Fruit fly (Drosophila melanogaster) whole organism, wandering third instar larva: Measurements from ENCODE around the gene Mdh1.

ENCODE experiments used
- Abd-B ChIP-seq: fragments of >200 bp; optimal IDR thresholded peaks from 2 replicates; lab custom pipeline; 2017; ENCODE audit warnings: missing biosample characterization, missing genetic modification characterization
- CG32264 ChIP-seq: fragments of 200-800 bp; sonication (Bioruptor generic); optimal IDR thresholded peaks from 2 replicates; lab custom pipeline; 2016; ENCODE audit warnings: missing biosample characterization, missing genetic modification characterization
- CG9705 ChIP-seq: fragments of 200-800 bp; sonication (Bioruptor generic); optimal IDR thresholded peaks from 2 replicates; lab custom pipeline; 2018; ENCODE audit warnings: missing biosample characterization, mild to moderate bottlenecking, missing genetic modification characterization
- CrebA ChIP-seq: fragments of 200-800 bp; sonication (Bioruptor generic); optimal IDR thresholded peaks from 2 replicates; lab custom pipeline; 2016; ENCODE audit warnings: missing biosample characterization, mild to moderate bottlenecking, missing genetic modification characterization, borderline replicate concordance
- Dfd ChIP-seq: fragments of >200 bp; optimal IDR thresholded peaks from 2 replicates; lab custom pipeline; 2017; ENCODE audit warnings: missing biosample characterization, missing genetic modification characterization
- Dif ChIP-seq: fragments of 200-275, 200-300 bp; sonication (Bioruptor generic); optimal IDR thresholded peaks from 2 replicates; lab custom pipeline; 2018; ENCODE audit warnings: missing biosample characterization, missing genetic modification characterization; ENCODE audit not compliant: partially characterized antibody
- GATAd ChIP-seq: sonication (Bioruptor generic); optimal IDR thresholded peaks from 2 replicates; lab custom pipeline; 2016; ENCODE audit warnings: missing biosample characterization, missing genetic modification characterization
- HLH106 ChIP-seq: fragments of 200-800 bp; optimal IDR thresholded peaks from 3 replicates; lab custom pipeline; 2019; ENCODE audit warnings: missing biosample characterization, mild to moderate bottlenecking, missing genetic modification characterization, moderate library complexity
- Hnf4 ChIP-seq: fragments of 200-800 bp; sonication (Bioruptor generic); optimal IDR thresholded peaks from 2 replicates; lab custom pipeline; 2016; ENCODE audit warnings: missing biosample characterization, mild to moderate bottlenecking, missing genetic modification characterization
- Hr78 ChIP-seq: fragments of >200 bp; optimal IDR thresholded peaks from 2 replicates; lab custom pipeline; 2017; ENCODE audit warnings: missing biosample characterization, missing genetic modification characterization
- Hr83 ChIP-seq: fragments of 200-300 bp; sonication (Bioruptor generic); optimal IDR thresholded peaks from 2 replicates; lab custom pipeline; 2016; ENCODE audit warnings: missing biosample characterization, mild to moderate bottlenecking, missing genetic modification characterization, moderate library complexity; ENCODE audit not compliant: poor library complexity, severe bottlenecking
- Jra ChIP-seq: sonication (Bioruptor generic); optimal IDR thresholded peaks from 2 replicates; lab custom pipeline; 2016; ENCODE audit warnings: missing biosample characterization, missing genetic modification characterization
- Mio ChIP-seq: sonication (Bioruptor generic); optimal IDR thresholded peaks from 2 replicates; lab custom pipeline; 2016; ENCODE audit warnings: missing biosample characterization, missing genetic modification characterization
- Myc ChIP-seq: fragments of >200 bp; optimal IDR thresholded peaks from 2 replicates; lab custom pipeline; 2017
- OdsH ChIP-seq: fragments of 200-800 bp; sonication (Bioruptor generic); optimal IDR thresholded peaks from 2 replicates; lab custom pipeline; 2016; ENCODE audit warnings: missing biosample characterization, mild to moderate bottlenecking, missing genetic modification characterization
- Rel ChIP-seq, 2 experiments: fragments of 200-800 bp; sonication (Bioruptor generic) in 1 of 2; optimal IDR thresholded peaks; 2 replicates in 1 of 2; 3 replicates in 1 of 2; lab custom pipeline; 2016 to 2019; ENCODE audit warnings: mild to moderate bottlenecking in 2 of 2, missing biosample characterization in 2 of 2, missing genetic modification characterization in 2 of 2, moderate library complexity in 1 of 2
- Sp1 ChIP-seq: fragments of 200-800 bp; sonication (Bioruptor generic); optimal IDR thresholded peaks from 3 replicates; lab custom pipeline; 2019; ENCODE audit warnings: missing biosample characterization, mild to moderate bottlenecking, missing genetic modification characterization, moderate library complexity
- Vsx2 ChIP-seq: fragments of 200-300, 225-300 bp; sonication (Bioruptor generic); optimal IDR thresholded peaks from 2 replicates; lab custom pipeline; 2018; ENCODE audit warnings: missing biosample characterization, missing genetic modification characterization; ENCODE audit not compliant: partially characterized antibody
- br ChIP-seq: fragments of 200-800 bp; sonication (Bioruptor generic); optimal IDR thresholded peaks from 2 replicates; lab custom pipeline; 2016; ENCODE audit warnings: missing biosample characterization, missing genetic modification characterization
- brk ChIP-seq: fragments of 200-800 bp; sonication (Bioruptor generic); optimal IDR thresholded peaks from 2 replicates; lab custom pipeline; 2016; ENCODE audit warnings: missing biosample characterization, mild to moderate bottlenecking, missing genetic modification characterization
- dmrt93B ChIP-seq: fragments of 200-800 bp; sonication (Bioruptor generic); optimal IDR thresholded peaks from 2 replicates; lab custom pipeline; 2018; ENCODE audit warnings: missing biosample characterization, mild to moderate bottlenecking, missing genetic modification characterization
- fru ChIP-seq: fragments of 200-800 bp; sonication (Bioruptor generic); optimal IDR thresholded peaks from 3 replicates; lab custom pipeline; 2016; ENCODE audit warnings: missing biosample characterization, mild to moderate bottlenecking, missing genetic modification characterization
- psq ChIP-seq: fragments of 200-800 bp; sonication (Bioruptor generic); optimal IDR thresholded peaks from 3 replicates; lab custom pipeline; 2017; ENCODE audit warnings: missing biosample characterization, mild to moderate bottlenecking, missing genetic modification characterization, moderate library complexity
- rgr ChIP-seq: fragments of 200-800 bp; sonication (Bioruptor generic); optimal IDR thresholded peaks from 3 replicates; lab custom pipeline; 2016; ENCODE audit warnings: missing biosample characterization, mild to moderate bottlenecking, missing genetic modification characterization
- sage ChIP-seq: fragments of 200-800 bp; sonication (Bioruptor generic); optimal IDR thresholded peaks from 2 replicates; lab custom pipeline; 2016; ENCODE audit warnings: missing biosample characterization, mild to moderate bottlenecking, missing genetic modification characterization
- sv ChIP-seq: fragments of 200-800 bp; sonication (Bioruptor generic); optimal IDR thresholded peaks from 3 replicates; lab custom pipeline; 2016; ENCODE audit warnings: missing biosample characterization, missing genetic modification characterization
- woc ChIP-seq: sonication (Bioruptor generic); optimal IDR thresholded peaks from 2 replicates; lab custom pipeline; 2016; ENCODE audit warnings: missing biosample characterization, mild to moderate bottlenecking, missing genetic modification characterization

Gene Mdh1

dm6 chr2L:10372297-10372696 lies 23.8 kb downstream of the Mdh1 start:
- TF ChIP-seq Hnf4 (GFP tag; lab: Kevin White, UChicago) (no peak), Hr78 (no peak), Abd-B (GFP tag; lab: Kevin White, UChicago) (no peak), Mio (no peak), sage (GFP tag; lab: Kevin White, UChicago) (no peak), CG32264 (no peak), Dif (GFP tag; lab: Kevin White, UChicago) (no peak), Vsx2 (GFP tag; lab: Kevin White, UChicago) (no peak)

dm6 chr2L:10366525-10366924 lies 29.6 kb downstream of the Mdh1 start, which contains the start of gene CG5056:
CG5056 (plus strand) TSS chr2L:10366692.
- TF ChIP-seq psq (GFP tag; lab: Kevin White, UChicago) = no peak
- TF ChIP-seq fru (GFP tag; lab: Kevin White, UChicago) = no peak
- TF ChIP-seq CG9705 (GFP tag; lab: Kevin White, UChicago) = no peak
- TF ChIP-seq Mio = no peak
- peak; percentile 30 for TF ChIP-seq Sp1 (GFP tag; lab: Kevin White, UChicago)
- TF ChIP-seq brk (GFP tag; lab: Kevin White, UChicago) = no peak
- TF ChIP-seq GATAd (GFP tag; lab: Kevin White, UChicago) = no peak
- TF ChIP-seq woc (GFP tag; lab: Kevin White, UChicago) = peak; percentile 64

- TF ChIP-seq dmrt93B (no peak), HLH106 (tag; lab: Kevin White, UChicago) (no peak), Myc (lab: Kevin White, UChicago) (peak; percentile 69), Hnf4 (GFP tag; lab: Kevin White, UChicago) (no peak), fru (GFP tag; lab: Kevin White, UChicago) (peak; percentile 85), Jra (no peak), Dfd (GFP tag; lab: Kevin White, UChicago) (no peak), woc (GFP tag; lab: Kevin White, UChicago) (peak; percentile 60), psq (GFP tag; lab: Kevin White, UChicago) (no peak), Hr83 (GFP tag; lab: Kevin White, UChicago) (no peak), Rel (GFP tag; optimal IDR thresholded peaks at IDR 0.05; lab: Kevin White, UChicago) (no peak), Rel (tag; optimal IDR thresholded peaks at IDR 0.05; lab: Kevin White, UChicago) (no peak), Sp1 (GFP tag; lab: Kevin White, UChicago) (no peak), CG32264 (no peak), Mio (no peak), Dif (GFP tag; lab: Kevin White, UChicago) (no peak)
Measured at dm6 chr2L:10364229-10364628, 31.9 kb downstream of the Mdh1 start, which contains the start of gene lft. lft (plus strand) TSS chr2L:10364471.

- TF ChIP-seq sv (GFP tag; lab: Kevin White, UChicago) (no peak), OdsH (GFP tag; lab: Kevin White, UChicago) (no peak), HLH106 (tag; lab: Kevin White, UChicago) (peak; percentile 11), Jra (no peak), CrebA (no peak), Hr78 (no peak), Hr83 (GFP tag; lab: Kevin White, UChicago) (no peak), Rel (GFP tag; optimal IDR thresholded peaks at IDR 0.05; lab: Kevin White, UChicago) (no peak), Rel (tag; optimal IDR thresholded peaks at IDR 0.05; lab: Kevin White, UChicago) (peak; percentile 36), br (no peak), woc (GFP tag; lab: Kevin White, UChicago) (peak; percentile 22), rgr (GFP tag; lab: Kevin White, UChicago) (no peak)
- TF ChIP-seq, all 38 proteins: peak for 3
Measured at dm6 chr2L:10362408-10363067, 33.6 kb downstream of the Mdh1 start, which contains the start of the genes Cand1 and pim. Cand1 (minus strand) TSS chr2L:10362707. pim (plus strand) TSS chr2L:10362989.

- TF ChIP-seq CG32264 (no peak), woc (GFP tag; lab: Kevin White, UChicago) (peak; percentile 66)
- TF ChIP-seq, all 38 proteins: peak for 1
Measured at dm6 chr2L:10356508-10356907, 39.6 kb downstream of the Mdh1 start, which contains the start of the genes CtsL4 and ClpP. CtsL4 (minus strand) TSS chr2L:10356597. ClpP (plus strand) TSS chr2L:10356795.
